Worm (Caenorhabditis elegans) whole organism, mixed stage, embryonic: ENCODE data around the gene C53A5.9.

Source experiments
- bed-3 ChIP-seq: fragments of 200-800 bp; sonication (Bioruptor generic); optimal IDR thresholded peaks from 3 replicates; lab custom pipeline; 2018; ENCODE audit warnings: mild to moderate bottlenecking, missing genetic modification characterization, moderate library complexity, missing compliant biosample characterization
- ces-1 ChIP-seq: fragments of 150-350 bp; optimal IDR thresholded peaks from 2 replicates; lab custom pipeline; 2014; ENCODE audit warnings: missing biosample characterization, missing genetic modification reagents, missing genetic modification characterization
- cnd-1 ChIP-seq: fragments of 200-800 bp; sonication (Bioruptor generic); optimal IDR thresholded peaks from 2 replicates; lab custom pipeline; 2018; ENCODE audit warnings: mild to moderate bottlenecking, missing genetic modification characterization, missing compliant biosample characterization
- elt-3 ChIP-seq: fragments of 150-350 bp; optimal IDR thresholded peaks from 2 replicates; lab custom pipeline; 2014; ENCODE audit warnings: missing biosample characterization, missing genetic modification characterization
- flh-1 ChIP-seq: fragments of 200-800 bp; sonication (Bioruptor generic); optimal IDR thresholded peaks from 2 replicates; lab custom pipeline; 2018; ENCODE audit warnings: mild to moderate bottlenecking, missing genetic modification characterization, moderate library complexity, missing compliant biosample characterization
- mls-2 ChIP-seq: sonication (generic microtip); optimal IDR thresholded peaks from 2 replicates; lab custom pipeline; 2016; ENCODE audit warnings: mild to moderate bottlenecking, missing genetic modification characterization, moderate library complexity, missing compliant biosample characterization
- nhr-12 ChIP-seq: fragments of 150-350 bp; optimal IDR thresholded peaks from 2 replicates; lab custom pipeline; 2014; ENCODE audit warnings: missing biosample characterization, missing genetic modification characterization
- nhr-237 ChIP-seq: fragments of 150-350 bp; optimal IDR thresholded peaks from 2 replicates; lab custom pipeline; 2014; ENCODE audit warnings: missing biosample characterization, missing genetic modification characterization
- pha-4 ChIP-seq: fragments of 150-350 bp; optimal IDR thresholded peaks from 2 replicates; lab custom pipeline; 2018; ENCODE audit warnings: missing biosample characterization, missing genetic modification reagents, missing genetic modification characterization
- snpc-4 ChIP-seq: fragments of 150-350 bp; optimal IDR thresholded peaks from 2 replicates; lab custom pipeline; 2014; ENCODE audit warnings: missing biosample characterization, missing genetic modification characterization
- unc-39 ChIP-seq: fragments of 150-350 bp; optimal IDR thresholded peaks from 2 replicates; lab custom pipeline; 2014; ENCODE audit warnings: missing biosample characterization, missing genetic modification characterization
- unc-62 ChIP-seq: fragments of 150-350 bp; optimal IDR thresholded peaks from 2 replicates; lab custom pipeline; 2014; ENCODE audit warnings: missing biosample characterization, missing genetic modification reagents, missing genetic modification characterization

- TF ChIP-seq nhr-237 (tag; lab: Kevin White, UChicago) = no peak
- no peak for TF ChIP-seq ces-1 (GFP tag; lab: Kevin White, UChicago)
- TF ChIP-seq bed-3 (GFP tag; lab: Kevin White, UChicago) = no peak
- TF ChIP-seq flh-1 (GFP tag; lab: Kevin White, UChicago) = no peak
- TF ChIP-seq cnd-1 (tag; lab: Kevin White, UChicago) = no peak
- no peak for TF ChIP-seq pha-4 (tag; lab: Kevin White, UChicago)
- no peak for TF ChIP-seq nhr-12 (tag; lab: Kevin White, UChicago)
- TF ChIP-seq unc-39 = no peak
- TF ChIP-seq elt-3 (tag; lab: Kevin White, UChicago) = no peak
- TF ChIP-seq snpc-4 (tag; lab: Kevin White, UChicago) = no peak
- TF ChIP-seq mls-2 (tag; lab: Kevin White, UChicago) = no peak
- no peak for TF ChIP-seq unc-62 (GFP tag; lab: Kevin White, UChicago)
Observed at ce11 chrV:14585351-14585750, 26.7 kb upstream of the C53A5.9 start, which contains the start of gene Y40H4A.2.
